In the genomic region with DNA sequence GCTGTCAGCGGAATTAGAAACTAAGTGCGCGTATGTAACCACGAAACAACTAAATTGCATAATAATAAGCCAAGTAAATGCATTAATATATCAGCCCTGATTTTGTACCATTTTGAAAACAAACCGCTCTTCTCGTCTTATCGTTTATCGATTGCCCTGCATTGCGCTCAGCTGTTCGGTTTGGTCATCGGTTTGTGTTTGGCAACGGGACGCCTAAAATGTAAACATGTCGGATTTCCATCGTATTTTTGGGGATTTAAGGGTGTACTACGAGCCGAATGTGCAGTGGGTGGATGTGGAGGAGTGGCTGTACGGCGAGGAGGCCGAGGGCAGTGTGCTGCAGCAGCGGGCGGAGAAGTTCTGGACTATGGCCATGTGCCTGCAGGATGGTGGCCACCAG, we compare ENCODE assay signal across 3 fruit fly cellular contexts.
TF ChIP-seq lines count a peak whose summit lies in the region.

TSS of gene Cap-D3 (plus strand) at position 183 of the 400 bp plus-strand sequence.

- no peak for TF ChIP-seq CTCF in whole organism, embryonic (GFP tag; optimal IDR thresholded peaks at IDR 0.05; lab: Kevin White, UChicago)

TF ChIP-seq in whole organism, adult, 20 proteins besides CTCF, POLR2A, EP300 and RAD21:
- TF ChIP-seq CG14711 (tag; optimal IDR thresholded peaks at IDR 0.05; lab: Kevin White, UChicago) (no peak), bab1 (GFP tag; optimal IDR thresholded peaks at IDR 0.05; lab: Kevin White, UChicago) (peak; percentile 6), CG5204 (GFP tag; optimal IDR thresholded peaks at IDR 0.05; lab: Kevin White, UChicago) (no peak)
TF ChIP-seq in whole organism, adult: peak in this region for 1.

TF ChIP-seq in whole organism, embryonic, 481 proteins besides CTCF, POLR2A, EP300 and RAD21 (continues in another document):
- TF ChIP-seq zen2 (GFP tag; IDR thresholded peaks at IDR 0.05; lab: Robert Waterston, UW; ENCODE audit: partially characterized antibody) = peak; percentile 65
- peak; percentile 63; the same call in 2 of the 3 replicates for TF ChIP-seq Opbp (GFP tag; IDR thresholded peaks at IDR 0.05; lab: Robert Waterston, UW; ENCODE audit: partially characterized antibody)
- TF ChIP-seq insv (GFP tag; optimal IDR thresholded peaks at IDR 0.05; lab: Kevin White, UChicago) = no peak
- peak; percentile 54 for TF ChIP-seq Med (GFP tag; lab: Kevin White, UChicago)
- peak; percentile 60 for TF ChIP-seq Bgb (GFP tag; IDR thresholded peaks at IDR 0.05; lab: Robert Waterston, UW; ENCODE audit: partially characterized antibody)
- peak; percentile 72 for TF ChIP-seq nerfin-2 (GFP tag; IDR thresholded peaks at IDR 0.05; lab: Robert Waterston, UW; ENCODE audit: partially characterized antibody)
- peak; percentile 85 for TF ChIP-seq HLH4C (GFP tag; IDR thresholded peaks at IDR 0.05; lab: Robert Waterston, UW; ENCODE audit: partially characterized antibody)
- TF ChIP-seq wdn (GFP tag; IDR thresholded peaks at IDR 0.05; lab: Robert Waterston, UW) = no peak
- no peak for TF ChIP-seq CG9932 (GFP tag; IDR thresholded peaks at IDR 0.05; lab: Robert Waterston, UW)
- TF ChIP-seq crp (GFP tag; optimal IDR thresholded peaks at IDR 0.05; lab: Kevin White, UChicago) = peak in 1 of 2 experiments; percentile 88
- no peak for TF ChIP-seq CG4328 (GFP tag; optimal IDR thresholded peaks at IDR 0.05; lab: Kevin White, UChicago)
- peak; percentile 69 for TF ChIP-seq CG13287 (GFP tag; IDR thresholded peaks at IDR 0.05; lab: Robert Waterston, UW; ENCODE audit: partially characterized antibody)
- no peak for TF ChIP-seq CG6272 (GFP tag; IDR thresholded peaks at IDR 0.05; lab: Robert Waterston, UW)
- TF ChIP-seq C15 (GFP tag; IDR thresholded peaks at IDR 0.05; lab: Robert Waterston, UW) = no peak
- TF ChIP-seq ash1 (GFP tag; optimal IDR thresholded peaks at IDR 0.05; lab: Kevin White, UChicago) = no peak
- TF ChIP-seq Dp (GFP tag; optimal IDR thresholded peaks at IDR 0.05; lab: Kevin White, UChicago) = peak; percentile 74
- peak in 1 of 2 experiments; percentile 62 for TF ChIP-seq Pdp1 (GFP tag; optimal IDR thresholded peaks at IDR 0.05; lab: Kevin White, UChicago)
- TF ChIP-seq slbo (GFP tag; IDR thresholded peaks at IDR 0.05; lab: Robert Waterston, UW) = 0 out of 2 replicates have a peak, but pooled peaks have one; percentile 9
- no peak for TF ChIP-seq Dip2 (GFP tag; IDR thresholded peaks at IDR 0.05; lab: Robert Waterston, UW)
- TF ChIP-seq chinmo (GFP tag; IDR thresholded peaks at IDR 0.05; lab: Robert Waterston, UW; ENCODE audit: partially characterized antibody) = peak; percentile 71; the same call in 1 of the 4 replicates
- TF ChIP-seq ci (GFP tag; IDR thresholded peaks at IDR 0.05; lab: Robert Waterston, UW) = peak; percentile 28; the same call in 1 of the 3 replicates
- peak; percentile 78 for TF ChIP-seq Myb (GFP tag; optimal IDR thresholded peaks at IDR 0.05; lab: Kevin White, UChicago)
- TF ChIP-seq CG2116 (GFP tag; optimal IDR thresholded peaks at IDR 0.05; lab: Kevin White, UChicago) = peak; percentile 45
- no peak for TF ChIP-seq gt (GFP tag; IDR thresholded peaks at IDR 0.05; lab: Robert Waterston, UW)
- TF ChIP-seq ato (GFP tag; IDR thresholded peaks at IDR 0.05; lab: Robert Waterston, UW; ENCODE audit: partially characterized antibody) = peak; percentile 68; the same call in 1 of the 2 replicates
- TF ChIP-seq CG17328 (GFP tag; IDR thresholded peaks at IDR 0.05; lab: Robert Waterston, UW) = no peak
- peak; percentile 74 for TF ChIP-seq tna (GFP tag; IDR thresholded peaks at IDR 0.05; lab: Robert Waterston, UW; ENCODE audit: partially characterized antibody)
- TF ChIP-seq MESR4 (GFP tag; optimal IDR thresholded peaks at IDR 0.05; lab: Kevin White, UChicago) = peak; percentile 27
- TF ChIP-seq CG14860 (GFP tag; IDR thresholded peaks at IDR 0.05; lab: Robert Waterston, UW; ENCODE audit: partially characterized antibody) = peak; percentile 67
- TF ChIP-seq CG13123 (GFP tag; optimal IDR thresholded peaks at IDR 0.05; lab: Kevin White, UChicago) = no peak
- peak; percentile 69 for TF ChIP-seq bbx (GFP tag; IDR thresholded peaks at IDR 0.05; lab: Robert Waterston, UW; ENCODE audit: partially characterized antibody)
- peak; percentile 55 for TF ChIP-seq CG16813 (GFP tag; IDR thresholded peaks at IDR 0.05; lab: Robert Waterston, UW; ENCODE audit: partially characterized antibody)
- TF ChIP-seq Dref (GFP tag; IDR thresholded peaks at IDR 0.05; lab: Robert Waterston, UW) = peak; percentile 71
- no peak for TF ChIP-seq yki (optimal IDR thresholded peaks at IDR 0.05; lab: Kevin White, UChicago)
- peak; percentile 77 for TF ChIP-seq CG34224 (GFP tag; IDR thresholded peaks at IDR 0.05; lab: Robert Waterston, UW; ENCODE audit: partially characterized antibody)
- 0 out of 3 replicates have a peak, but pooled peaks have one; percentile 70 for TF ChIP-seq hb (GFP tag; IDR thresholded peaks at IDR 0.05; lab: Robert Waterston, UW; ENCODE audit: partially characterized antibody)

TF ChIP-seq in whole organism, prepupa, 60 proteins besides CTCF, POLR2A, EP300 and RAD21:
- TF ChIP-seq Eip78C (GFP tag; lab: Kevin White, UChicago) = no peak
- TF ChIP-seq CG8119 (GFP tag; IDR thresholded peaks at IDR 0.05; lab: Robert Waterston, UW) = no peak
- TF ChIP-seq CG11762 (GFP tag; optimal IDR thresholded peaks at IDR 0.05; lab: Kevin White, UChicago; ENCODE audit: insufficient read depth) = no peak
- peak; percentile 86 for TF ChIP-seq fkh (GFP tag; optimal IDR thresholded peaks at IDR 0.05; lab: Kevin White, UChicago)
- TF ChIP-seq CG34406 (GFP tag; optimal IDR thresholded peaks at IDR 0.05; lab: Kevin White, UChicago) = no peak
- TF ChIP-seq CG9139 (GFP tag; optimal IDR thresholded peaks at IDR 0.05; lab: Kevin White, UChicago) = no peak
